Worm (Caenorhabditis elegans): ENCODE data around the gene F15G9.2.

F15G9.2 gene

ce11 chrX:9719070-9719469 lies 5.6 kb upstream of the F15G9.2 start:
- no peak for TF ChIP-seq ceh-13 (GFP tag; optimal IDR thresholded peaks at IDR 0.05)
- no peak for TF ChIP-seq tbx-11 (GFP tag; IDR thresholded peaks at IDR 0.05)
- no peak for TF ChIP-seq tbx-37 (GFP tag; conservative IDR thresholded peaks at IDR 0.05)
- no peak for TF ChIP-seq F13C5.2 (tag; optimal IDR thresholded peaks at IDR 0.05)
- TF ChIP-seq ama-1 (optimal IDR thresholded peaks at IDR 0.05): no peak
- TF ChIP-seq scrt-1 (GFP tag; IDR thresholded peaks at IDR 0.05): no peak
- no peak for TF ChIP-seq ets-7 (tag; optimal IDR thresholded peaks at IDR 0.05)
- TF ChIP-seq hnd-1 (tag; optimal IDR thresholded peaks at IDR 0.05): no peak
- no peak for TF ChIP-seq ceh-36 (tag; optimal IDR thresholded peaks at IDR 0.05)
- no peak for TF ChIP-seq hmg-4 (GFP tag; optimal IDR thresholded peaks at IDR 0.05)

- TF ChIP-seq scrt-1 (GFP tag; IDR thresholded peaks at IDR 0.05) (no peak), ets-7 (tag; optimal IDR thresholded peaks at IDR 0.05) (no peak), F13C5.2 (tag; optimal IDR thresholded peaks at IDR 0.05) (no peak), sea-1 (GFP tag; conservative IDR thresholded peaks at IDR 0.05) (no peak), hmg-4 (GFP tag; optimal IDR thresholded peaks at IDR 0.05) (no peak), tra-4 (tag; optimal IDR thresholded peaks at IDR 0.05) (no peak), tbx-37 (GFP tag; conservative IDR thresholded peaks at IDR 0.05) (no peak), ceh-36 (tag; optimal IDR thresholded peaks at IDR 0.05) (no peak), B0310.2 (tag; optimal IDR thresholded peaks at IDR 0.05) (no peak)
These were observed 3.8 kb upstream of the F15G9.2 start, which contains the start of gene him-4 for ce11 chrX:9717265-9717664. Gene him-4, plus strand, starts transcription at chrX:9717565.

- TF ChIP-seq F13C5.2 (tag; optimal IDR thresholded peaks at IDR 0.05): no peak
- no peak for TF ChIP-seq hnd-1 (tag; optimal IDR thresholded peaks at IDR 0.05)
- no peak for TF ChIP-seq aly-1 (tag; optimal IDR thresholded peaks at IDR 0.05)
- no peak for TF ChIP-seq B0310.2 (tag; optimal IDR thresholded peaks at IDR 0.05)
- no peak for TF ChIP-seq scrt-1 (GFP tag; IDR thresholded peaks at IDR 0.05)
- no peak for TF ChIP-seq tbx-11 (GFP tag; IDR thresholded peaks at IDR 0.05)
- TF ChIP-seq ceh-36 (tag; optimal IDR thresholded peaks at IDR 0.05): no peak
- no peak for TF ChIP-seq flt-1 (GFP tag; IDR thresholded peaks at IDR 0.05)
- no peak for TF ChIP-seq ama-1 (optimal IDR thresholded peaks at IDR 0.05)
- TF ChIP-seq ets-7 (tag; optimal IDR thresholded peaks at IDR 0.05): no peak
- TF ChIP-seq sea-1 (GFP tag; conservative IDR thresholded peaks at IDR 0.05): no peak
- no peak for TF ChIP-seq tbx-37 (GFP tag; conservative IDR thresholded peaks at IDR 0.05)
- TF ChIP-seq hmg-4 (GFP tag; optimal IDR thresholded peaks at IDR 0.05): no peak
- no peak for TF ChIP-seq hmbx-1 (tag; optimal IDR thresholded peaks at IDR 0.05)
These were observed 4.1 kb downstream of the F15G9.2 start, which contains the start of gene F15G9.6 for ce11 chrX:9709462-9709861. Gene F15G9.6, plus strand, starts transcription at chrX:9709762.

ce11 chrX:9706084-9706483 lies 7.4 kb downstream of the F15G9.2 start, which contains the start of gene F15G9.1:
Gene F15G9.1, plus strand, starts transcription at chrX:9706384.
- no peak for TF ChIP-seq ets-7 (tag; optimal IDR thresholded peaks at IDR 0.05)
- TF ChIP-seq ceh-36 (tag; optimal IDR thresholded peaks at IDR 0.05): no peak
- TF ChIP-seq tbx-11 (GFP tag; IDR thresholded peaks at IDR 0.05): no peak
- TF ChIP-seq flt-1 (GFP tag; IDR thresholded peaks at IDR 0.05): no peak
- TF ChIP-seq ama-1 (optimal IDR thresholded peaks at IDR 0.05): no peak
- no peak for TF ChIP-seq ceh-13 (GFP tag; optimal IDR thresholded peaks at IDR 0.05)
- no peak for TF ChIP-seq sea-1 (GFP tag; conservative IDR thresholded peaks at IDR 0.05)
- no peak for TF ChIP-seq tra-4 (tag; optimal IDR thresholded peaks at IDR 0.05)
- TF ChIP-seq tbx-37 (GFP tag; conservative IDR thresholded peaks at IDR 0.05): no peak
- TF ChIP-seq pes-1 (GFP tag; IDR thresholded peaks at IDR 0.05): no peak

ce11 chrX:9705257-9706035 lies 8.1 kb downstream of the F15G9.2 start:
- TF ChIP-seq B0310.2 (tag; optimal IDR thresholded peaks at IDR 0.05): no peak
- no peak for TF ChIP-seq aly-1 (tag; optimal IDR thresholded peaks at IDR 0.05)
- no peak for TF ChIP-seq ama-1 (optimal IDR thresholded peaks at IDR 0.05)
- no peak for TF ChIP-seq hmbx-1 (tag; optimal IDR thresholded peaks at IDR 0.05)
- TF ChIP-seq tbx-37 (GFP tag; conservative IDR thresholded peaks at IDR 0.05): no peak
- no peak for TF ChIP-seq tbx-11 (GFP tag; IDR thresholded peaks at IDR 0.05)
- TF ChIP-seq F13C5.2 (tag; optimal IDR thresholded peaks at IDR 0.05): no peak
- TF ChIP-seq tra-4 (tag; optimal IDR thresholded peaks at IDR 0.05): no peak
- no peak for TF ChIP-seq ceh-13 (GFP tag; optimal IDR thresholded peaks at IDR 0.05)
- no peak for TF ChIP-seq ets-7 (tag; optimal IDR thresholded peaks at IDR 0.05)
- no peak for TF ChIP-seq hnd-1 (tag; optimal IDR thresholded peaks at IDR 0.05)

ce11 chrX:9702790-9703189 lies 10.7 kb downstream of the F15G9.2 start:
- no peak for TF ChIP-seq hmbx-1 (tag; optimal IDR thresholded peaks at IDR 0.05)
- TF ChIP-seq F13C5.2 (tag; optimal IDR thresholded peaks at IDR 0.05): no peak
- TF ChIP-seq B0310.2 (tag; optimal IDR thresholded peaks at IDR 0.05): no peak
- TF ChIP-seq ets-7 (tag; optimal IDR thresholded peaks at IDR 0.05): no peak
- no peak for TF ChIP-seq tbx-11 (GFP tag; IDR thresholded peaks at IDR 0.05)
- TF ChIP-seq hmg-4 (GFP tag; optimal IDR thresholded peaks at IDR 0.05): no peak

- TF ChIP-seq hnd-1 (tag; optimal IDR thresholded peaks at IDR 0.05) (no peak), ceh-13 (GFP tag; optimal IDR thresholded peaks at IDR 0.05) (no peak), hmg-4 (GFP tag; optimal IDR thresholded peaks at IDR 0.05) (no peak), sea-1 (GFP tag; conservative IDR thresholded peaks at IDR 0.05) (no peak), ets-7 (tag; optimal IDR thresholded peaks at IDR 0.05) (no peak), tbx-11 (GFP tag; IDR thresholded peaks at IDR 0.05) (no peak), ceh-36 (tag; optimal IDR thresholded peaks at IDR 0.05) (no peak), ama-1 (optimal IDR thresholded peaks at IDR 0.05) (no peak), hmbx-1 (tag; optimal IDR thresholded peaks at IDR 0.05) (no peak), tbx-37 (GFP tag; conservative IDR thresholded peaks at IDR 0.05) (no peak), scrt-1 (GFP tag; IDR thresholded peaks at IDR 0.05) (no peak), aly-1 (tag; optimal IDR thresholded peaks at IDR 0.05) (no peak)
These were observed 15.2 kb downstream of the F15G9.2 start, which contains the start of gene dyf-7 for ce11 chrX:9698359-9698758. Gene dyf-7, plus strand, starts transcription at chrX:9698659.

Measured in whole organism, early embryonic.